Fruit fly (Drosophila melanogaster) whole organism, embryonic: ENCODE data around the gene Liprin-beta.

Experiments used
- Blimp-1 ChIP-seq: fragments of 200-800 bp; sonication (Bioruptor generic); optimal IDR thresholded peaks from 3 replicates; lab custom pipeline; 2018; ENCODE audit warnings: missing biosample characterization, missing genetic modification characterization, mild to moderate bottlenecking, moderate library complexity, missing genetic modification reagents
- CG10462 ChIP-seq: fragments of 200-800 bp; sonication (Bioruptor generic); optimal IDR thresholded peaks from 2 replicates; lab custom pipeline; 2016; ENCODE audit warnings: missing biosample characterization, missing genetic modification characterization
- CG11504 ChIP-seq: fragments of 200-800 bp; sonication (Bioruptor generic); optimal IDR thresholded peaks from 3 replicates; lab custom pipeline; 2019; ENCODE audit warnings: missing biosample characterization, mild to moderate bottlenecking, missing genetic modification characterization, moderate library complexity
- CG13287 ChIP-seq: fragments of 200-800 bp; sonication (Bioruptor generic); IDR thresholded peaks from 2 replicates; pipeline ENCODE4 v1.3.6; 2022; ENCODE audit warnings: missing biosample characterization, missing genetic modification characterization; ENCODE audit not compliant: partially characterized antibody
- CG1602 ChIP-seq: fragments of 200-800 bp; sonication (Bioruptor generic); optimal IDR thresholded peaks from 3 replicates; lab custom pipeline; 2016; ENCODE audit warnings: missing biosample characterization, missing genetic modification characterization
- CG18262 ChIP-seq: fragments of 200-800 bp; optimal IDR thresholded peaks from 3 replicates; lab custom pipeline; 2019; ENCODE audit warnings: missing biosample characterization, mild to moderate bottlenecking, missing genetic modification characterization, moderate library complexity
- CG2875 ChIP-seq: fragments of 200-800 bp; sonication (Bioruptor generic); optimal IDR thresholded peaks from 2 replicates; lab custom pipeline; 2017; ENCODE audit warnings: missing biosample characterization, mild to moderate bottlenecking, missing genetic modification characterization, missing genetic modification reagents
- CG4707 ChIP-seq: fragments of 200-800 bp; sonication (Bioruptor generic); optimal IDR thresholded peaks from 2 replicates; lab custom pipeline; 2018; ENCODE audit warnings: missing biosample characterization, mild to moderate bottlenecking, missing genetic modification characterization, moderate library complexity
- CG5953 ChIP-seq: fragments of 200-800 bp; sonication (Bioruptor generic); IDR thresholded peaks from 2 replicates; pipeline ENCODE4 v1.3.6; 2022; ENCODE audit warnings: missing biosample characterization, missing genetic modification characterization
- CG7745 ChIP-seq: fragments of 200-800 bp; sonication (Bioruptor generic); optimal IDR thresholded peaks from 2 replicates; lab custom pipeline; 2018; ENCODE audit warnings: missing biosample characterization, mild to moderate bottlenecking, missing genetic modification characterization, moderate library complexity
- CG7839 ChIP-seq: fragments of 200-800 bp; sonication (Bioruptor generic); optimal IDR thresholded peaks from 3 replicates; lab custom pipeline; 2018; ENCODE audit warnings: missing biosample characterization, mild to moderate bottlenecking, missing genetic modification characterization, moderate library complexity
- CG9215 ChIP-seq: fragments of 200-800 bp; sonication (Bioruptor generic); IDR thresholded peaks from 2 replicates; pipeline ENCODE4 v1.3.6; 2022; ENCODE audit warnings: missing biosample characterization, missing genetic modification characterization
- Doc2 ChIP-seq: fragments of 200-800 bp; sonication (Bioruptor generic); IDR thresholded peaks from 2 replicates; pipeline ENCODE4 v1.3.6; 2022; ENCODE audit warnings: missing biosample characterization, missing genetic modification characterization
- Doc3 ChIP-seq: fragments of 200-800 bp; sonication (Bioruptor generic); IDR thresholded peaks from 3 replicates; pipeline ENCODE4 v1.3.6; 2022; ENCODE audit warnings: missing biosample characterization, missing genetic modification characterization; ENCODE audit not compliant: partially characterized antibody
- Fer1 ChIP-seq: fragments of 200-800 bp; sonication (Bioruptor generic); optimal IDR thresholded peaks from 2 replicates; lab custom pipeline; 2017; ENCODE audit warnings: missing biosample characterization, mild to moderate bottlenecking, missing genetic modification characterization
- Gsc ChIP-seq: fragments of 200-800 bp; sonication (Bioruptor generic); IDR thresholded peaks from 2 replicates; pipeline ENCODE4 v1.3.6; 2022; ENCODE audit warnings: missing biosample characterization, missing genetic modification characterization
- HLHmδ ChIP-seq: fragments of 200-800 bp; sonication (Bioruptor generic); optimal IDR thresholded peaks from 2 replicates; lab custom pipeline; 2018; ENCODE audit warnings: missing biosample characterization, mild to moderate bottlenecking, missing genetic modification characterization, moderate library complexity
- Hand ChIP-seq: fragments of 200-800 bp; sonication (Bioruptor generic); optimal IDR thresholded peaks from 2 replicates; lab custom pipeline; 2017; ENCODE audit warnings: mild to moderate bottlenecking, missing biosample characterization, missing genetic modification reagents, missing genetic modification characterization
- Hr3 ChIP-seq: fragments of 200-800 bp; sonication (Bioruptor generic); optimal IDR thresholded peaks from 3 replicates; lab custom pipeline; 2016; ENCODE audit warnings: missing biosample characterization, missing genetic modification characterization
- MESR4 ChIP-seq: fragments of 200-800 bp; sonication (Bioruptor generic); optimal IDR thresholded peaks from 2 replicates; lab custom pipeline; 2018; ENCODE audit warnings: missing biosample characterization, mild to moderate bottlenecking, missing genetic modification characterization, moderate library complexity
- Med ChIP-seq: fragments of 200-800 bp; sonication (Bioruptor generic); peaks from one replicate; lab custom pipeline; 2016; ENCODE audit warnings: missing biosample characterization, missing genetic modification characterization, mild to moderate bottlenecking, inconsistent platforms, moderate library complexity
- NfI ChIP-seq: fragments of 200-800 bp; sonication (Bioruptor generic); optimal IDR thresholded peaks from 3 replicates; lab custom pipeline; 2018; ENCODE audit warnings: missing biosample characterization, mild to moderate bottlenecking, missing genetic modification characterization, moderate library complexity
- Sox102F ChIP-seq: fragments of 200-800 bp; sonication (Bioruptor generic); optimal IDR thresholded peaks from 2 replicates; lab custom pipeline; 2018; ENCODE audit warnings: missing biosample characterization, mild to moderate bottlenecking, missing genetic modification characterization, moderate library complexity
- Spps ChIP-seq: fragments of 200-800 bp; sonication (Bioruptor generic); optimal IDR thresholded peaks from 2 replicates; lab custom pipeline; 2018; ENCODE audit warnings: missing biosample characterization, mild to moderate bottlenecking, missing genetic modification characterization
- bigmax ChIP-seq: fragments of 200-800 bp; sonication (Bioruptor generic); optimal IDR thresholded peaks from 2 replicates; lab custom pipeline; 2018; ENCODE audit warnings: missing biosample characterization, mild to moderate bottlenecking, missing genetic modification characterization
- bsh ChIP-seq, 2 experiments: fragments of 200-800 bp; sonication (Bioruptor generic); optimal IDR thresholded peaks; 2 replicates each; lab custom pipeline; 2017 to 2018; ENCODE audit warnings: mild to moderate bottlenecking in 2 of 2, missing biosample characterization in 2 of 2, missing genetic modification characterization in 2 of 2, moderate library complexity in 1 of 2
- cato ChIP-seq: fragments of 200-800 bp; sonication (Bioruptor generic); optimal IDR thresholded peaks from 2 replicates; lab custom pipeline; 2016; ENCODE audit warnings: missing biosample characterization, missing genetic modification characterization, borderline replicate concordance
- chif ChIP-seq, 2 experiments: fragments of 200-800 bp; sonication (Bioruptor generic); optimal IDR thresholded peaks; 3 replicates each; lab custom pipeline; 2016; ENCODE audit warnings: missing biosample characterization in 2 of 2, missing genetic modification characterization in 2 of 2
- crol ChIP-seq: fragments of 200-800 bp; sonication (Bioruptor generic); IDR thresholded peaks from 2 replicates; pipeline ENCODE4 v1.3.6; 2022; ENCODE audit warnings: missing biosample characterization, missing genetic modification characterization
- disco-r ChIP-seq: fragments of 200-800 bp; sonication (Bioruptor generic); optimal IDR thresholded peaks from 2 replicates; lab custom pipeline; 2016; ENCODE audit warnings: missing biosample characterization, missing genetic modification characterization
- dm ChIP-seq: fragments of 200-800 bp; sonication (Bioruptor generic); optimal IDR thresholded peaks from 3 replicates; lab custom pipeline; 2016; ENCODE audit warnings: missing biosample characterization, missing genetic modification characterization
- dysf ChIP-seq: fragments of 200-800 bp; sonication (Bioruptor generic); IDR thresholded peaks from 3 replicates; pipeline ENCODE4 v1.3.6; 2022; ENCODE audit warnings: missing biosample characterization, missing genetic modification characterization
- emc ChIP-seq: fragments of 200-800 bp; sonication (Bioruptor generic); optimal IDR thresholded peaks from 2 replicates; lab custom pipeline; 2016; ENCODE audit warnings: missing biosample characterization, missing genetic modification characterization
- esg ChIP-seq: fragments of 200-800 bp; sonication (Bioruptor generic); conservative IDR thresholded peaks from 2 replicates; pipeline ENCODE4 v1.3.6; 2022; ENCODE audit warnings: missing biosample characterization, missing genetic modification characterization
- fd64A ChIP-seq: fragments of 200-800 bp; sonication (Bioruptor generic); optimal IDR thresholded peaks from 3 replicates; lab custom pipeline; 2018; ENCODE audit warnings: missing biosample characterization, mild to moderate bottlenecking, missing genetic modification characterization
- gro ChIP-seq: fragments of 200-800 bp; sonication (Bioruptor generic); optimal IDR thresholded peaks from 2 replicates; lab custom pipeline; 2016; ENCODE audit warnings: missing biosample characterization, missing genetic modification characterization
- org-1 ChIP-seq: fragments of 200-800 bp; sonication (Bioruptor generic); optimal IDR thresholded peaks from 2 replicates; lab custom pipeline; 2017; ENCODE audit warnings: missing biosample characterization, missing genetic modification characterization
- pnt ChIP-seq: fragments of 200-800 bp; sonication (Bioruptor generic); optimal IDR thresholded peaks from 3 replicates; lab custom pipeline; 2016; ENCODE audit warnings: missing biosample characterization, missing genetic modification characterization
- pum ChIP-seq: fragments of 200-800 bp; sonication (Bioruptor generic); optimal IDR thresholded peaks from 2 replicates; lab custom pipeline; 2016; ENCODE audit warnings: missing biosample characterization, missing genetic modification characterization
- slp2 ChIP-seq: fragments of 200-800 bp; sonication (Bioruptor generic); optimal IDR thresholded peaks from 2 replicates; lab custom pipeline; 2016; ENCODE audit warnings: missing biosample characterization, missing genetic modification characterization
- sr ChIP-seq: fragments of 200-800 bp; sonication (Bioruptor generic); IDR thresholded peaks from 3 replicates; pipeline ENCODE4 v1.3.6; 2022; ENCODE audit warnings: missing biosample characterization, missing genetic modification characterization
- usp ChIP-seq: fragments of >200 bp; optimal IDR thresholded peaks from 2 replicates; lab custom pipeline; 2017; ENCODE audit warnings: missing biosample characterization, missing genetic modification characterization
- vfl ChIP-seq: fragments of 200-800 bp; sonication (Bioruptor generic); optimal IDR thresholded peaks from 2 replicates; lab custom pipeline; 2016; ENCODE audit warnings: missing biosample characterization, missing genetic modification characterization
- vnd ChIP-seq: fragments of 200-800 bp; sonication (Bioruptor generic); IDR thresholded peaks from 3 replicates; pipeline ENCODE4 v1.3.6; 2022; ENCODE audit warnings: missing biosample characterization, missing genetic modification characterization; ENCODE audit not compliant: partially characterized antibody
- wor ChIP-seq: fragments of 200-800 bp; sonication (Bioruptor generic); IDR thresholded peaks from 2 replicates; pipeline ENCODE4 v1.3.6; 2022; ENCODE audit warnings: missing biosample characterization, missing genetic modification characterization
- z ChIP-seq: fragments of 200-800 bp; sonication (Bioruptor generic); IDR thresholded peaks from 3 replicates; pipeline ENCODE4 v1.3.6; 2022; ENCODE audit warnings: missing biosample characterization, missing genetic modification characterization
- zen2 ChIP-seq: fragments of 200-800 bp; sonication (Bioruptor generic); IDR thresholded peaks from 3 replicates; pipeline ENCODE4 v1.3.6; 2022; ENCODE audit warnings: missing biosample characterization, missing genetic modification characterization; ENCODE audit not compliant: partially characterized antibody

Gene Liprin-beta

DNA sequence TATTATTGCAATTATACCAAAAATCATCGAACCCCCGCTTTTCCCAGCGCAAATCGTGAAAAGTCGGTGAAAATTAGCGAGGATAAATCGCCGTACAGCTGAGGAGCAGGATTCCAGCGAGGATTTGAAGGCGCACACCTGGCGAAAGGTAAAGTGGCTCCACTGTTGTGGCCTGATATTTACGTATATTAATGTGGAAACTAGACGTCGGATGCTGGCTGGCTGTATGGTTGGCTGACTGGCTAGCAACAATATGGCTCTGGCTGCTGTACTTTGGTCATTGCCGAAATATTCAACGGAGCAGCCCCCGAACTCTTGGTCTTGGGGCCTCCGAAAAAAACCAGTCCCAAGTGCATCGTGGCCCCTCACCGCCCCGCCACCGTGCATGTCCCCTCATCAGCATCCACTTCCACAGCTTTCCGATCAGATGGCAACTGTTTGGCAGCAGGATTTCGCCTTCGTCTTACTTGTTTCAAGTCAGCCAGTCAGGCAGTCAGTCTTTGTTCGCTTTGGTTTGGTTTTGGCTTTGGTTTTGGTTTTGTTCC, 26.1 kb upstream of the Liprin-beta start (continued):
- TF ChIP-seq vnd (GFP tag; lab: Robert Waterston, UW) (0 out of 3 replicates have a peak, but pooled peaks have one; percentile 1), crol (GFP tag; lab: Robert Waterston, UW) (peak; percentile 88), cato (GFP tag; lab: Kevin White, UChicago) (no peak), sr (0 out of 3 replicates have a peak, but pooled peaks have one; percentile 10), MESR4 (GFP tag; lab: Kevin White, UChicago) (peak; percentile 95), Doc3 (GFP tag; lab: Robert Waterston, UW) (0 out of 3 replicates have a peak, but pooled peaks have one; percentile 44), fd64A (GFP tag; lab: Kevin White, UChicago) (no peak), bsh (GFP tag; optimal IDR thresholded peaks at IDR 0.05; lab: Kevin White, UChicago) (peak in 1 of 2 experiments; percentile 33)

dm6 chr3L:13488129-13488876, 24.8 kb upstream of the Liprin-beta start:
- TF ChIP-seq Spps = no peak
- no peak for TF ChIP-seq org-1 (GFP tag; lab: Kevin White, UChicago)
- TF ChIP-seq Gsc (GFP tag; lab: Robert Waterston, UW) = no peak
- no peak for TF ChIP-seq pum (GFP tag; lab: Kevin White, UChicago)
- TF ChIP-seq z = no peak
- TF ChIP-seq vfl = no peak
- TF ChIP-seq CG2875 = no peak
- TF ChIP-seq CG5953 = no peak
- TF ChIP-seq CG1602 (GFP tag; lab: Kevin White, UChicago) = no peak
- TF ChIP-seq Blimp-1 (GFP tag; lab: Kevin White, UChicago) = no peak
- TF ChIP-seq CG13287 (GFP tag; lab: Robert Waterston, UW) = no peak
- TF ChIP-seq Hr3 (GFP tag; lab: Kevin White, UChicago) = no peak
- TF ChIP-seq dm (GFP tag; lab: Kevin White, UChicago) = no peak
- TF ChIP-seq Sox102F = no peak
- TF ChIP-seq esg (GFP tag; lab: Robert Waterston, UW) = no peak
- no peak for TF ChIP-seq HLHmδ
- no peak for TF ChIP-seq usp (GFP tag; lab: Kevin White, UChicago)
- no peak for TF ChIP-seq CG7839 (tag; lab: Kevin White, UChicago)
- no peak for TF ChIP-seq Hand (GFP tag; lab: Kevin White, UChicago)
- TF ChIP-seq pnt = no peak
- no peak for TF ChIP-seq disco-r (GFP tag; lab: Kevin White, UChicago)
- TF ChIP-seq zen2 = no peak
- TF ChIP-seq Doc2 (GFP tag; lab: Robert Waterston, UW) = no peak
- 0 out of 2 replicates have a peak, but pooled peaks have one; percentile 10 for TF ChIP-seq CG9215
- TF ChIP-seq dysf (GFP tag; lab: Robert Waterston, UW) = 0 out of 3 replicates have a peak, but pooled peaks have one; percentile 20
- peak; percentile 13 for TF ChIP-seq CG18262
- no peak for TF ChIP-seq Fer1 (GFP tag; lab: Kevin White, UChicago)
- no peak for TF ChIP-seq slp2
- TF ChIP-seq CG4707 (GFP tag; lab: Kevin White, UChicago) = no peak
- peak in 1 of 2 experiments; percentile 4 for TF ChIP-seq chif (GFP tag; optimal IDR thresholded peaks at IDR 0.05; lab: Kevin White, UChicago)
- TF ChIP-seq gro (GFP tag; lab: Kevin White, UChicago) = no peak
- TF ChIP-seq NfI = no peak
- peak; percentile 64 for TF ChIP-seq Med (GFP tag; lab: Kevin White, UChicago)
- no peak for TF ChIP-seq CG10462 (GFP tag; lab: Kevin White, UChicago)
- no peak for TF ChIP-seq emc (GFP tag; lab: Kevin White, UChicago)
- TF ChIP-seq bigmax = no peak
- TF ChIP-seq CG11504 (tag; lab: Kevin White, UChicago) = peak; percentile 44
- no peak for TF ChIP-seq CG7745
- TF ChIP-seq wor (GFP tag; lab: Robert Waterston, UW) = no peak
